Worm (Caenorhabditis elegans) whole organism, midembryonic: Measurements from ENCODE around the gene D1025.10.

Experiments used
- flt-1 ChIP-seq: fragments of 200-800 bp; sonication (Bioruptor generic); IDR thresholded peaks from 2 replicates; pipeline ENCODE4 v1.3.6; 2022; ENCODE audit warnings: missing genetic modification characterization, missing compliant biosample characterization
- med-1 ChIP-seq: sonication (generic microtip); optimal IDR thresholded peaks from 2 replicates; lab custom pipeline; 2017; ENCODE audit warnings: missing genetic modification characterization, mild to moderate bottlenecking, missing compliant biosample characterization, antibody characterized with exemption, missing genetic modification reagents; ENCODE audit not compliant: insufficient read depth
- ref-1 ChIP-seq: fragments of 200-800 bp; sonication (Bioruptor generic); conservative IDR thresholded peaks from 2 replicates; pipeline ENCODE4 v1.3.6; 2022; ENCODE audit warnings: missing genetic modification reagents, missing genetic modification characterization, missing compliant biosample characterization
- ztf-23 ChIP-seq: fragments of 200-800 bp; sonication (Bioruptor generic); IDR thresholded peaks from 2 replicates; pipeline ENCODE4 v1.3.6; 2022; ENCODE audit warnings: missing genetic modification reagents, missing genetic modification characterization, missing compliant biosample characterization
- ztf-29 ChIP-seq: fragments of 200-800 bp; sonication (Bioruptor generic); IDR thresholded peaks from 2 replicates; pipeline ENCODE4 v1.3.6; 2022; ENCODE audit warnings: missing genetic modification reagents, missing genetic modification characterization, missing compliant biosample characterization

- TF ChIP-seq ref-1 (GFP tag; lab: Robert Waterston, UW) (no peak), ztf-23 (GFP tag; lab: Robert Waterston, UW) (no peak), med-1 (no peak), flt-1 (GFP tag; lab: Robert Waterston, UW) (no peak), ztf-29 (GFP tag; lab: Robert Waterston, UW) (no peak)
Measured at ce11 chrX:14507992-14508391, 8.7 kb upstream of the D1025.10 start.
